Fruit fly (Drosophila melanogaster): Measurements from ENCODE around the gene RpL13A.

DNA sequence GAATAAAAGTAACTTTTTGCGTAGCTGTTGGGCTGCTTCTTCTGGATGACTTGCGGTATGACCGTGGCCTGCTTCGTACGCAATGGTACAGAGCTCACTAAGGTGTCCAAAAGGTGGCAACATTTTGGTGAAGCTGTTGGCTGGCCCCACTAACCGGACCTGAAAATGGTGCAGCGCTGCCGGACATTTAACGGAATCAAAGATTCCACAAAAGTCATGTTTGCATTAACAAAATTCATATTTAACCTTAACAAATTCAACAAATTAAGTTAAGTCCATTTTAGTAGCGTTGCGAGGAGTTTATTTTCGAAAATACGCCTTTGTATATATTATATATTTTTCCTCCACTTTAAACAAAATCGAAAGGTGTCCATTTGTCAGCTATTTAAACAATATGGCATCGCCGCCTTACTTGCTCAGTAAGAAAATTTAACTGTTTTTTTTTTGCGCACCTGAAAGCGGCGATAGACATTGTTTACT, 23.2 kb upstream of the RpL13A start, which contains the start of the genes kra and SecS:
- TF ChIP-seq CG1620 (GFP tag; optimal IDR thresholded peaks at IDR 0.05) (peak; percentile 80), cic (GFP tag; optimal IDR thresholded peaks at IDR 0.05) (no peak), CG7045 (GFP tag; optimal IDR thresholded peaks at IDR 0.05) (peak; percentile 9), CG7101 (tag; optimal IDR thresholded peaks at IDR 0.05) (peak; percentile 70)
